Fruit fly (Drosophila melanogaster) whole organism, embryonic: ENCODE results near the gene CG31883.

ENCODE experiments used
- CG10267 ChIP-seq: fragments of 200-800 bp; sonication (Bioruptor generic); optimal IDR thresholded peaks from 2 replicates; lab custom pipeline; 2018; ENCODE audit warnings: missing biosample characterization, mild to moderate bottlenecking, missing genetic modification characterization, moderate library complexity
- CG11398 ChIP-seq: fragments of 200-800 bp; sonication (Bioruptor generic); optimal IDR thresholded peaks from 2 replicates; lab custom pipeline; 2016; ENCODE audit warnings: missing biosample characterization, missing genetic modification characterization
- CG11560 ChIP-seq: fragments of 200-800 bp; sonication (Bioruptor generic); IDR thresholded peaks from 3 replicates; pipeline ENCODE4 v1.3.6; 2022; ENCODE audit warnings: missing biosample characterization, missing genetic modification characterization
- CG11696 ChIP-seq: fragments of 200-800 bp; sonication (Bioruptor generic); IDR thresholded peaks from 2 replicates; pipeline ENCODE4 v1.3.6; 2022; ENCODE audit warnings: missing biosample characterization, missing genetic modification characterization
- CG12071 ChIP-seq: fragments of 200-800 bp; sonication (Bioruptor generic); optimal IDR thresholded peaks from 3 replicates; lab custom pipeline; 2018; ENCODE audit warnings: missing biosample characterization, mild to moderate bottlenecking, missing genetic modification characterization
- CG12155 ChIP-seq: fragments of 200-800 bp; sonication (Bioruptor generic); optimal IDR thresholded peaks from 3 replicates; lab custom pipeline; 2016; ENCODE audit warnings: missing biosample characterization, missing genetic modification characterization
- CG12299 ChIP-seq: fragments of 200-800 bp; sonication (Bioruptor generic); optimal IDR thresholded peaks from 2 replicates; lab custom pipeline; 2018; ENCODE audit warnings: missing biosample characterization, mild to moderate bottlenecking, missing genetic modification characterization
- CG14014 ChIP-seq: fragments of 200-800 bp; sonication (Bioruptor generic); IDR thresholded peaks from 2 replicates; pipeline ENCODE4 v1.3.6; 2022; ENCODE audit warnings: missing biosample characterization, missing genetic modification characterization
- CG16863 ChIP-seq: fragments of 200-800 bp; sonication (Bioruptor generic); optimal IDR thresholded peaks from 3 replicates; lab custom pipeline; 2016; ENCODE audit warnings: missing biosample characterization, missing genetic modification characterization
- CG17186 ChIP-seq: fragments of 200-800 bp; sonication (Bioruptor generic); optimal IDR thresholded peaks from 3 replicates; lab custom pipeline; 2017; ENCODE audit warnings: missing biosample characterization, missing genetic modification reagents, missing genetic modification characterization
- CG17385 ChIP-seq: fragments of 200-800 bp; sonication (Bioruptor generic); optimal IDR thresholded peaks from 3 replicates; lab custom pipeline; 2018; ENCODE audit warnings: missing biosample characterization, mild to moderate bottlenecking, missing genetic modification characterization
- CG17829 ChIP-seq: fragments of 200-800 bp; optimal IDR thresholded peaks from 2 replicates; lab custom pipeline; 2019; ENCODE audit warnings: missing biosample characterization, mild to moderate bottlenecking, missing genetic modification characterization, moderate library complexity
- CG18619 ChIP-seq: fragments of 200-800 bp; sonication (Bioruptor generic); optimal IDR thresholded peaks from 3 replicates; lab custom pipeline; 2017; ENCODE audit warnings: missing biosample characterization, mild to moderate bottlenecking, missing genetic modification characterization
- CG2678 ChIP-seq: fragments of 200-800 bp; sonication (Bioruptor generic); optimal IDR thresholded peaks from 3 replicates; lab custom pipeline; 2019; ENCODE audit warnings: missing biosample characterization, mild to moderate bottlenecking, missing genetic modification characterization, moderate library complexity
- CG31365 ChIP-seq: fragments of 200-800 bp; sonication (Bioruptor generic); optimal IDR thresholded peaks from 2 replicates; lab custom pipeline; 2018; ENCODE audit warnings: missing biosample characterization, mild to moderate bottlenecking, missing genetic modification characterization
- CG3281 ChIP-seq: fragments of 200-800 bp; sonication (Bioruptor generic); optimal IDR thresholded peaks from 3 replicates; lab custom pipeline; 2017; ENCODE audit warnings: missing biosample characterization, mild to moderate bottlenecking, missing genetic modification characterization
- CG33213 ChIP-seq: fragments of 200-800 bp; sonication (Bioruptor generic); optimal IDR thresholded peaks from 3 replicates; lab custom pipeline; 2016; ENCODE audit warnings: missing biosample characterization, missing genetic modification characterization
- CG34376 ChIP-seq: fragments of 200-800 bp; sonication (Bioruptor generic); optimal IDR thresholded peaks from 2 replicates; lab custom pipeline; 2018; ENCODE audit warnings: missing biosample characterization, mild to moderate bottlenecking, missing genetic modification characterization
- CG3726 ChIP-seq: fragments of 200-800 bp; sonication (Bioruptor generic); IDR thresholded peaks from 3 replicates; pipeline ENCODE4, ENCODE4 v1.3.6; 2022; ENCODE audit warnings: missing biosample characterization, missing genetic modification characterization
- CG3838 ChIP-seq: fragments of 200-800 bp; sonication (Bioruptor generic); optimal IDR thresholded peaks from 3 replicates; lab custom pipeline; 2016; ENCODE audit warnings: missing biosample characterization, missing genetic modification characterization
- CG3847 ChIP-seq: fragments of 200-800 bp; sonication (Bioruptor generic); IDR thresholded peaks from 2 replicates; pipeline ENCODE4 v1.3.6; 2022; ENCODE audit warnings: missing biosample characterization, missing genetic modification characterization
- CG43689 ChIP-seq: fragments of 200-800 bp; sonication (Bioruptor generic); IDR thresholded peaks from 2 replicates; pipeline ENCODE4 v1.3.6; 2022; ENCODE audit warnings: missing biosample characterization, missing genetic modification characterization
- CG4730 ChIP-seq: fragments of 200-800 bp; sonication (Bioruptor generic); IDR thresholded peaks from 2 replicates; pipeline ENCODE4 v1.3.6; 2022; ENCODE audit warnings: missing biosample characterization, missing genetic modification characterization
- CG4820 ChIP-seq: fragments of 200-800 bp; sonication (Bioruptor generic); optimal IDR thresholded peaks from 3 replicates; lab custom pipeline; 2016; ENCODE audit warnings: missing biosample characterization, missing genetic modification characterization
- CG7271 ChIP-seq: fragments of 200-800 bp; sonication (Bioruptor generic); optimal IDR thresholded peaks from 2 replicates; lab custom pipeline; 2018; ENCODE audit warnings: missing biosample characterization, mild to moderate bottlenecking, missing genetic modification characterization, moderate library complexity
- CG7987 ChIP-seq: fragments of 200-800 bp; sonication (Bioruptor generic); optimal IDR thresholded peaks from 2 replicates; lab custom pipeline; 2018; ENCODE audit warnings: missing biosample characterization, mild to moderate bottlenecking, missing genetic modification characterization, moderate library complexity
- CG9797 ChIP-seq: fragments of 200-800 bp; sonication (Bioruptor generic); optimal IDR thresholded peaks from 3 replicates; lab custom pipeline; 2018; ENCODE audit warnings: missing biosample characterization, mild to moderate bottlenecking, missing genetic modification characterization
- Dll ChIP-seq: fragments of 200-800 bp; sonication (Bioruptor generic); IDR thresholded peaks from 4 replicates; pipeline ENCODE4 v1.3.6; 2022; ENCODE audit warnings: missing biosample characterization, missing genetic modification characterization; ENCODE audit not compliant: partially characterized antibody
- E2f1 ChIP-seq: fragments of 200-800 bp; sonication (Bioruptor generic); IDR thresholded peaks from 2 replicates; pipeline ENCODE4 v1.3.6; 2022; ENCODE audit warnings: missing biosample characterization, missing genetic modification characterization
- GATAe ChIP-seq: fragments of 200-800 bp; sonication (Bioruptor generic); conservative IDR thresholded peaks from 2 replicates; pipeline ENCODE4 v1.3.6; 2022; ENCODE audit warnings: missing biosample characterization, missing genetic modification characterization
- Gug ChIP-seq: fragments of 200-800 bp; sonication (Bioruptor generic); IDR thresholded peaks from 4 replicates; pipeline ENCODE4 v1.3.6; 2022; ENCODE audit warnings: missing biosample characterization, missing genetic modification characterization
- Mes4 ChIP-seq: fragments of 200-800 bp; sonication (Bioruptor generic); optimal IDR thresholded peaks from 2 replicates; lab custom pipeline; 2016; ENCODE audit warnings: missing biosample characterization, missing genetic modification characterization
- Myb ChIP-seq: fragments of 200-800 bp; sonication (Bioruptor generic); optimal IDR thresholded peaks from 2 replicates; lab custom pipeline; 2016; ENCODE audit warnings: missing biosample characterization, missing genetic modification characterization
- NFAT ChIP-seq: fragments of 200-800 bp; sonication (Bioruptor generic); IDR thresholded peaks from 2 replicates; pipeline ENCODE4 v1.3.6; 2022; ENCODE audit warnings: missing biosample characterization, missing genetic modification characterization
- NK7.1 ChIP-seq: fragments of 200-800 bp; sonication (Bioruptor generic); optimal IDR thresholded peaks from 3 replicates; lab custom pipeline; 2016; ENCODE audit warnings: missing biosample characterization, missing genetic modification characterization
- Vsx1 ChIP-seq: fragments of 200-800 bp; sonication (Bioruptor generic); optimal IDR thresholded peaks from 2 replicates; lab custom pipeline; 2017; ENCODE audit warnings: missing biosample characterization, mild to moderate bottlenecking, missing genetic modification characterization, missing genetic modification reagents
- ac ChIP-seq: fragments of 200-800 bp; sonication (Bioruptor generic); optimal IDR thresholded peaks from 3 replicates; lab custom pipeline; 2017; ENCODE audit warnings: missing biosample characterization, mild to moderate bottlenecking, missing genetic modification characterization
- al ChIP-seq: fragments of 200-800 bp; sonication (Bioruptor generic); IDR thresholded peaks from 2 replicates; pipeline ENCODE4 v1.3.6; 2022; ENCODE audit warnings: missing biosample characterization, missing genetic modification characterization
- az2 ChIP-seq: fragments of 200-800 bp; sonication (Bioruptor generic); optimal IDR thresholded peaks from 3 replicates; lab custom pipeline; 2016; ENCODE audit warnings: missing biosample characterization, missing genetic modification characterization
- bab2 ChIP-seq: fragments of 200-800 bp; sonication (Bioruptor generic); optimal IDR thresholded peaks from 2 replicates; lab custom pipeline; 2016; ENCODE audit warnings: missing biosample characterization, missing genetic modification characterization
- crc ChIP-seq: fragments of 200-800 bp; sonication (Bioruptor generic); optimal IDR thresholded peaks from 2 replicates; lab custom pipeline; 2016; ENCODE audit warnings: missing biosample characterization, missing genetic modification characterization
- dan ChIP-seq: fragments of 200-800 bp; sonication (Bioruptor generic); IDR thresholded peaks from 2 replicates; pipeline ENCODE4 v1.3.6; 2022; ENCODE audit warnings: missing biosample characterization, missing genetic modification characterization
- gce ChIP-seq: fragments of 200-800 bp; sonication (Bioruptor generic); IDR thresholded peaks from 3 replicates; pipeline ENCODE4 v1.3.6; 2022; ENCODE audit warnings: missing biosample characterization, missing genetic modification characterization
- grn ChIP-seq: fragments of 200-800 bp; sonication (Bioruptor generic); optimal IDR thresholded peaks from 3 replicates; lab custom pipeline; 2017; ENCODE audit warnings: missing biosample characterization, missing genetic modification characterization
- gsb ChIP-seq: fragments of 200-800 bp; sonication (Bioruptor generic); IDR thresholded peaks from 2 replicates; pipeline ENCODE4 v1.3.6; 2022; ENCODE audit warnings: missing biosample characterization, missing genetic modification characterization
- ind ChIP-seq: fragments of 200-800 bp; sonication (Bioruptor generic); optimal IDR thresholded peaks from 3 replicates; lab custom pipeline; 2016; ENCODE audit warnings: missing biosample characterization, missing genetic modification characterization
- mam ChIP-seq: fragments of 200-800 bp; sonication (Bioruptor generic); optimal IDR thresholded peaks from 3 replicates; lab custom pipeline; 2016; ENCODE audit warnings: missing biosample characterization, missing genetic modification characterization
- sc ChIP-seq, 3 experiments: fragments of >200 bp in 2 of 3; fragments of 200-800 bp in 1 of 3; sonication (Bioruptor generic) in 1 of 3; optimal IDR thresholded peaks; 2 replicates in 2 of 3; 3 replicates in 1 of 3; lab custom pipeline; 2017; ENCODE audit warnings: mild to moderate bottlenecking in 1 of 3, missing biosample characterization in 1 of 3, missing genetic modification characterization in 1 of 3, missing genetic modification reagents in 1 of 3
- slou ChIP-seq: fragments of 200-800 bp; sonication (Bioruptor generic); optimal IDR thresholded peaks from 3 replicates; lab custom pipeline; 2016; ENCODE audit warnings: missing biosample characterization, missing genetic modification characterization
- sna ChIP-seq: fragments of 200-800 bp; sonication (Bioruptor generic); IDR thresholded peaks from 2 replicates; pipeline ENCODE4 v1.3.6; 2022; ENCODE audit warnings: missing biosample characterization, missing genetic modification characterization; ENCODE audit not compliant: partially characterized antibody
- tx ChIP-seq: fragments of 200-800 bp; sonication (Bioruptor generic); optimal IDR thresholded peaks from 2 replicates; lab custom pipeline; 2016; ENCODE audit warnings: missing biosample characterization, missing genetic modification characterization

The CG31883 gene

DNA sequence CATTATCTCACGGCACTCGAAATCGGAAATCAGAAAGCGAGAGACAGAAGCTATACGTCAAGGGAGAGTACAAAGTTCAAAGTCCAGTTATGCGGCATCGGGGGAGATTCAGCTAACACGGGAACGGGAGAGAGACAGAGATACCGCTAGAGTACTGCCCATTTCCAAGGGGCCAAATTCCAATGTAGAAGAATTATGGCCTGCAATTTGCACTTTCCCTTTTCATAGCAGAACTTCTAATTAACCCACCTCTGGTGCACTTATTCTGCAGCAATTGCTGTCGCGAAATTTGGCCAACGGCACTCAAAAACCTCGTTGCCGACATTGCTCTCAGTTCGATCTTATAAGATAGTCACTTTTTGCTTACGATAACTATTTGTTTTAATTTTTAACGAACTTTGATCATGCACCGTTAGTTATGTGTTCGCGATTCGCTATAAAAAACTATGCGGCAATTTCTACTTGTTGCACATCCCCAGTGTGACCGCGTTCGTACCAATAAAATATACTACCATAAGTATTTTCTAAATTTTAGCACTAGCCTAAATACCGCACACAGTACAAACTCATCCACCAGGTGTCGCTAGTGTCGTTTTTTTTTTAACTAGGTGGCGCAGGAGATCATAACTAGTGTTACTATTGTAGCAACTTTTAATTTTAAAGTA lies 48.1 kb downstream of the CG31883 start, which contains the start of gene Mtpalpha (continued):
- TF ChIP-seq gsb (GFP tag; lab: Robert Waterston, UW), result no peak
- peak; percentile 15 for TF ChIP-seq ind
- TF ChIP-seq CG12155 (GFP tag; lab: Kevin White, UChicago), result peak; percentile 48
- no peak for TF ChIP-seq NK7.1
- peak; percentile 67 for TF ChIP-seq CG10267 (tag; lab: Kevin White, UChicago)
- no peak for TF ChIP-seq CG17186 (GFP tag; lab: Kevin White, UChicago)
- no peak for TF ChIP-seq CG31365 (tag; lab: Kevin White, UChicago)
- no peak for TF ChIP-seq GATAe (GFP tag; lab: Robert Waterston, UW)
- no peak for TF ChIP-seq al (GFP tag; lab: Robert Waterston, UW)
- no peak for TF ChIP-seq CG3281
- TF ChIP-seq E2f1 (GFP tag; lab: Robert Waterston, UW), result no peak
- peak; percentile 78 for TF ChIP-seq CG34376 (GFP tag; lab: Kevin White, UChicago)
- peak; percentile 86 for TF ChIP-seq CG9797 (GFP tag; lab: Kevin White, UChicago)
- TF ChIP-seq bab2, result peak; percentile 41
- no peak for TF ChIP-seq CG11696 (GFP tag; lab: Robert Waterston, UW)
- TF ChIP-seq slou, result no peak
- peak; percentile 50 for TF ChIP-seq az2 (GFP tag; lab: Kevin White, UChicago)
- no peak for TF ChIP-seq gce (GFP tag; lab: Robert Waterston, UW)
- no peak for TF ChIP-seq CG11560 (tag; lab: Robert Waterston, UW)
- peak; percentile 84 for TF ChIP-seq CG3838 (GFP tag; lab: Kevin White, UChicago)
- peak; percentile 38 for TF ChIP-seq CG7987 (GFP tag; lab: Kevin White, UChicago)
- no peak for TF ChIP-seq crc
- TF ChIP-seq sna (GFP tag; lab: Robert Waterston, UW), result no peak
- no peak for TF ChIP-seq CG12299 (tag; lab: Kevin White, UChicago)
- peak; percentile 50; the same call in 1 of the 2 replicates for TF ChIP-seq CG3847 (GFP tag; lab: Robert Waterston, UW)
- TF ChIP-seq ac, result no peak
- no peak for TF ChIP-seq CG17829 (tag; lab: Kevin White, UChicago)
- TF ChIP-seq CG14014 (GFP tag; lab: Robert Waterston, UW), result no peak
- no peak for TF ChIP-seq grn (GFP tag; lab: Kevin White, UChicago)
- no peak for TF ChIP-seq sc (optimal IDR thresholded peaks at IDR 0.05; lab: Kevin White, UChicago)
- TF ChIP-seq sc (GFP tag; optimal IDR thresholded peaks at IDR 0.05; lab: Kevin White, UChicago), result no peak
- TF ChIP-seq CG11398 (GFP tag; lab: Kevin White, UChicago), result no peak
- no peak for TF ChIP-seq CG4730 (GFP tag; lab: Robert Waterston, UW)
- TF ChIP-seq NFAT (GFP tag; lab: Robert Waterston, UW), result peak; percentile 62; the same call in 1 of the 2 replicates
- peak; percentile 56 for TF ChIP-seq Myb
- TF ChIP-seq CG33213 (GFP tag; lab: Kevin White, UChicago), result peak; percentile 76
- no peak for TF ChIP-seq tx (GFP tag; lab: Kevin White, UChicago)
- TF ChIP-seq Mes4, result no peak
- TF ChIP-seq CG18619 (GFP tag; lab: Kevin White, UChicago), result no peak
- no peak for TF ChIP-seq CG3726 (GFP tag; lab: Robert Waterston, UW)
- TF ChIP-seq CG16863 (GFP tag; lab: Kevin White, UChicago), result peak; percentile 37
- no peak for TF ChIP-seq Dll (GFP tag; lab: Robert Waterston, UW)
- no peak for TF ChIP-seq CG17385 (GFP tag; lab: Kevin White, UChicago)
- TF ChIP-seq CG43689 (GFP tag; lab: Robert Waterston, UW), result no peak
- no peak for TF ChIP-seq CG2678
- TF ChIP-seq CG4820 (GFP tag; lab: Kevin White, UChicago), result no peak
- no peak for TF ChIP-seq Vsx1
- no peak for TF ChIP-seq dan
- TF ChIP-seq CG7271 (tag; lab: Kevin White, UChicago), result no peak
- 0 out of 4 replicates have a peak, but pooled peaks have one; percentile 20 for TF ChIP-seq Gug
- TF ChIP-seq mam (GFP tag; lab: Kevin White, UChicago), result peak; percentile 44
- TF ChIP-seq CG12071 (GFP tag; lab: Kevin White, UChicago), result no peak
